Worm (Caenorhabditis elegans) whole organism, L2 larva: ENCODE measurements around the gene F07C4.10.

Experiments used
- ceh-82 ChIP-seq: fragments of 150-350 bp; optimal IDR thresholded peaks from 2 replicates; lab custom pipeline; 2014; ENCODE audit warnings: missing biosample characterization, missing genetic modification characterization
- mab-5 ChIP-seq: fragments of 150-350 bp; optimal IDR thresholded peaks from 2 replicates; lab custom pipeline; 2014; ENCODE audit warnings: missing biosample characterization, missing genetic modification characterization
- mdl-1 ChIP-seq, 2 experiments: fragments of 150-350 bp in 1 of 2; sonication (generic microtip) in 1 of 2; optimal IDR thresholded peaks; 2 replicates each; lab custom pipeline; 2017; ENCODE audit warnings: missing biosample characterization in 2 of 2, missing genetic modification characterization in 2 of 2
- nhr-21 ChIP-seq: fragments of 150-350 bp; optimal IDR thresholded peaks from 2 replicates; lab custom pipeline; 2014; ENCODE audit warnings: missing biosample characterization, missing genetic modification characterization
- nhr-23 ChIP-seq: fragments of 150-350 bp; optimal IDR thresholded peaks from 2 replicates; lab custom pipeline; 2014; ENCODE audit warnings: missing biosample characterization, missing genetic modification reagents, missing genetic modification characterization
- nhr-237 ChIP-seq: fragments of 150-350 bp; optimal IDR thresholded peaks from 2 replicates; lab custom pipeline; 2014; ENCODE audit warnings: missing biosample characterization, missing genetic modification characterization
- skn-1 ChIP-seq: sonication (generic microtip); optimal IDR thresholded peaks from 2 replicates; lab custom pipeline; 2017; ENCODE audit warnings: missing biosample characterization, missing genetic modification characterization
- sma-9 ChIP-seq, 2 experiments: fragments of 150-350 bp in 1 of 2; sonication (generic microtip) in 1 of 2; optimal IDR thresholded peaks; 2 replicates each; lab custom pipeline; 2014 to 2016; ENCODE audit warnings: missing genetic modification characterization in 2 of 2, mild to moderate bottlenecking in 1 of 2, missing biosample characterization in 1 of 2, missing compliant biosample characterization in 1 of 2, missing genetic modification reagents in 1 of 2, moderate library complexity in 1 of 2
- zag-1 ChIP-seq: fragments of 150-350 bp; optimal IDR thresholded peaks from 2 replicates; lab custom pipeline; 2014; ENCODE audit warnings: missing biosample characterization, missing genetic modification characterization
- ztf-11 ChIP-seq: sonication (generic microtip); optimal IDR thresholded peaks from 2 replicates; lab custom pipeline; 2017; ENCODE audit warnings: missing biosample characterization, missing genetic modification characterization

DNA sequence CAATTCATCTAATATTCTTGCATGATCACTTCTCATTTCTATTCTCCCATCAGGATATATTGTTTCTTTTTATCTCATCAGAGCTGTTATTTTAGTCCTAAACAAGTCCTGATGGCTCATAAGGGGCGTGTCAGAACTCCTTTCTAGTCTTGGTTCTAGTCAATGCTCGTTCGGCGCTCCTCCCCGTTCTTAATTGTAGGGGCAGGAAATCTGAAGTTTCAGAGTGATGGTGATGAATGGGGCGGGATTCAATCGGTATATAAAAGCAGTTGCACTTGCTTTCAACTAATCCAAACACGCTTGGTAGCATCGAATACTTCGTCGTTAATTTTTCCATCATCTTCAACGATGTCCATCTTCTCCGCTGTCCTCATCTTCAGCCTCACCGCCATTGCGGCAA, 32.6 kb upstream of the F07C4.10 start, which contains the start of gene C12D5.4:
- no peak for TF ChIP-seq zag-1 (tag; lab: Kevin White, UChicago)
- TF ChIP-seq mab-5, result no peak
- no peak for TF ChIP-seq mdl-1 (tag; optimal IDR thresholded peaks at IDR 0.05; lab: Kevin White, UChicago)
- no peak for TF ChIP-seq skn-1 (tag; lab: Kevin White, UChicago)
- TF ChIP-seq nhr-21 (tag; lab: Kevin White, UChicago), result no peak
- no peak for TF ChIP-seq ztf-11
- TF ChIP-seq nhr-23 (tag; lab: Kevin White, UChicago), result no peak
- TF ChIP-seq ceh-82, result no peak
- TF ChIP-seq nhr-237 (tag; lab: Kevin White, UChicago), result no peak
- no peak for TF ChIP-seq sma-9 (GFP tag; optimal IDR thresholded peaks at IDR 0.05; lab: Kevin White, UChicago)
- no peak for TF ChIP-seq sma-9 (tag; optimal IDR thresholded peaks at IDR 0.05; lab: Kevin White, UChicago)
